Fruit fly (Drosophila melanogaster) whole organism, embryonic: Measurements from ENCODE around the gene TbCMF46.
A peak's percentile ranks its signal among the peaks of the same experiment; 100 is the strongest.

Experiments
- Adf1 ChIP-seq: fragments of 200-800 bp; sonication (Bioruptor generic); IDR thresholded peaks from 2 replicates; pipeline ENCODE4 v1.3.6; 2022; ENCODE audit warnings: missing biosample characterization, missing genetic modification characterization
- Bgb ChIP-seq: fragments of 200-800 bp; sonication (Bioruptor generic); IDR thresholded peaks from 2 replicates; pipeline ENCODE4 v1.3.6; 2022; ENCODE audit warnings: missing biosample characterization, missing genetic modification characterization; ENCODE audit not compliant: partially characterized antibody
- CG10543 ChIP-seq: fragments of 200-800 bp; sonication (Bioruptor generic); optimal IDR thresholded peaks from 3 replicates; lab custom pipeline; 2017; ENCODE audit warnings: missing biosample characterization, mild to moderate bottlenecking, missing genetic modification characterization, moderate library complexity
- CG11560 ChIP-seq: fragments of 200-800 bp; sonication (Bioruptor generic); IDR thresholded peaks from 3 replicates; pipeline ENCODE4 v1.3.6; 2022; ENCODE audit warnings: missing biosample characterization, missing genetic modification characterization
- CG11695 ChIP-seq: fragments of 200-800 bp; sonication (Bioruptor generic); IDR thresholded peaks from 3 replicates; pipeline ENCODE4 v1.3.6; 2022; ENCODE audit warnings: missing biosample characterization, missing genetic modification characterization
- CG12659 ChIP-seq: fragments of 200-800 bp; sonication (Bioruptor generic); optimal IDR thresholded peaks from 3 replicates; lab custom pipeline; 2017; ENCODE audit warnings: mild to moderate bottlenecking, missing biosample characterization, missing genetic modification reagents, missing genetic modification characterization
- CG13775 ChIP-seq: fragments of 200-800 bp; sonication (Bioruptor generic); optimal IDR thresholded peaks from 3 replicates; lab custom pipeline; 2017; ENCODE audit warnings: missing biosample characterization, mild to moderate bottlenecking, missing genetic modification characterization
- CG14860 ChIP-seq: fragments of 200-800 bp; sonication (Bioruptor generic); IDR thresholded peaks from 3 replicates; pipeline ENCODE4 v1.3.6; 2022; ENCODE audit warnings: missing biosample characterization, missing genetic modification characterization; ENCODE audit not compliant: partially characterized antibody
- CG1647 ChIP-seq: fragments of 200-800 bp; sonication (Bioruptor generic); optimal IDR thresholded peaks from 3 replicates; lab custom pipeline; 2016; ENCODE audit warnings: missing biosample characterization, missing genetic modification characterization
- CG17186 ChIP-seq: fragments of 200-800 bp; sonication (Bioruptor generic); optimal IDR thresholded peaks from 3 replicates; lab custom pipeline; 2017; ENCODE audit warnings: missing biosample characterization, missing genetic modification reagents, missing genetic modification characterization
- CG4328 ChIP-seq: fragments of 200-800 bp; sonication (Bioruptor generic); optimal IDR thresholded peaks from 3 replicates; lab custom pipeline; 2017; ENCODE audit warnings: missing biosample characterization, missing genetic modification reagents, missing genetic modification characterization
- CG6854 ChIP-seq: fragments of 200-800 bp; sonication (Bioruptor generic); optimal IDR thresholded peaks from 3 replicates; lab custom pipeline; 2017; ENCODE audit warnings: missing biosample characterization, mild to moderate bottlenecking, missing genetic modification characterization
- D19B ChIP-seq: fragments of 200-800 bp; sonication (Bioruptor generic); optimal IDR thresholded peaks from 2 replicates; lab custom pipeline; 2017; ENCODE audit warnings: missing biosample characterization, mild to moderate bottlenecking, missing genetic modification characterization
- Deaf1 ChIP-seq: fragments of 200-800 bp; optimal IDR thresholded peaks from 3 replicates; lab custom pipeline; 2019; ENCODE audit warnings: missing biosample characterization, mild to moderate bottlenecking, missing genetic modification characterization, moderate library complexity
- Dip3 ChIP-seq: fragments of 200-800 bp; sonication (Bioruptor generic); optimal IDR thresholded peaks from 3 replicates; lab custom pipeline; 2016; ENCODE audit warnings: missing biosample characterization, missing genetic modification characterization
- E2f2 ChIP-seq: fragments of 200-800 bp; sonication (Bioruptor generic); IDR thresholded peaks from 2 replicates; pipeline ENCODE4 v1.3.6; 2022; ENCODE audit warnings: missing biosample characterization, missing genetic modification characterization
- Ets65A ChIP-seq: fragments of 200-800 bp; sonication (Bioruptor generic); peaks from one replicate; lab custom pipeline; 2016; ENCODE audit warnings: missing biosample characterization, missing genetic modification characterization
- Ets97D ChIP-seq: fragments of 200-800 bp; sonication (Bioruptor generic); optimal IDR thresholded peaks from 3 replicates; lab custom pipeline; 2016; ENCODE audit warnings: missing biosample characterization, missing genetic modification characterization
- Fer1 ChIP-seq: fragments of 200-800 bp; sonication (Bioruptor generic); optimal IDR thresholded peaks from 2 replicates; lab custom pipeline; 2017; ENCODE audit warnings: missing biosample characterization, mild to moderate bottlenecking, missing genetic modification characterization
- H2.0 ChIP-seq: fragments of 200-800 bp; sonication (Bioruptor generic); IDR thresholded peaks from 2 replicates; pipeline ENCODE4 v1.3.6; 2022; ENCODE audit warnings: missing biosample characterization, missing genetic modification characterization
- Hand ChIP-seq: fragments of 200-800 bp; sonication (Bioruptor generic); optimal IDR thresholded peaks from 2 replicates; lab custom pipeline; 2017; ENCODE audit warnings: mild to moderate bottlenecking, missing biosample characterization, missing genetic modification reagents, missing genetic modification characterization
- NC2α ChIP-seq: fragments of 200-800 bp; sonication (Bioruptor generic); optimal IDR thresholded peaks from 2 replicates; lab custom pipeline; 2016; ENCODE audit warnings: missing biosample characterization, missing genetic modification characterization
- Trl ChIP-seq, 3 experiments: fragments of >200 bp in 2 of 3; fragments of 200-800 bp in 1 of 3; sonication (Bioruptor generic) in 1 of 3; optimal IDR thresholded peaks; 2 replicates in 1 of 3; 3 replicates in 2 of 3; lab custom pipeline; 2016 to 2017; ENCODE audit warnings: missing biosample characterization in 1 of 3, missing genetic modification characterization in 1 of 3
- abd-A ChIP-seq: fragments of 200-800 bp; sonication (Bioruptor generic); optimal IDR thresholded peaks from 3 replicates; lab custom pipeline; 2019; ENCODE audit warnings: missing biosample characterization, mild to moderate bottlenecking, missing genetic modification characterization, moderate library complexity
- cg ChIP-seq: fragments of 200-800 bp; sonication (Bioruptor generic); optimal IDR thresholded peaks from 3 replicates; lab custom pipeline; 2019; ENCODE audit warnings: missing biosample characterization, mild to moderate bottlenecking, missing genetic modification characterization, moderate library complexity
- chinmo ChIP-seq: fragments of 200-800 bp; sonication (Bioruptor generic); IDR thresholded peaks from 4 replicates; pipeline ENCODE4 v1.3.6; 2022; ENCODE audit warnings: missing biosample characterization, missing genetic modification characterization; ENCODE audit not compliant: partially characterized antibody
- chm ChIP-seq: fragments of 200-800 bp; sonication (Bioruptor generic); IDR thresholded peaks from 2 replicates; pipeline ENCODE4 v1.3.6; 2022; ENCODE audit warnings: missing biosample characterization, missing genetic modification characterization
- dati ChIP-seq: fragments of 200-800 bp; sonication (Bioruptor generic); IDR thresholded peaks from 2 replicates; pipeline ENCODE4 v1.3.6; 2022; ENCODE audit warnings: missing biosample characterization, missing genetic modification characterization
- exex ChIP-seq: fragments of 200-800 bp; sonication (Bioruptor generic); optimal IDR thresholded peaks from 4 replicates; lab custom pipeline; 2018; ENCODE audit warnings: missing biosample characterization, mild to moderate bottlenecking, missing genetic modification characterization, moderate library complexity
- fru ChIP-seq: fragments of >200 bp; optimal IDR thresholded peaks from 2 replicates; lab custom pipeline; 2017
- hb ChIP-seq: fragments of 200-800 bp; sonication (Bioruptor generic); IDR thresholded peaks from 3 replicates; pipeline ENCODE4 v1.3.6; 2022; ENCODE audit warnings: missing biosample characterization, missing genetic modification characterization; ENCODE audit not compliant: partially characterized antibody
- insv ChIP-seq, 2 experiments: fragments of 200-800 bp; sonication (Bioruptor generic); optimal IDR thresholded peaks; 3 replicates each; lab custom pipeline; 2016 to 2018; ENCODE audit warnings: missing biosample characterization in 2 of 2, missing genetic modification characterization in 2 of 2
- knrl ChIP-seq: fragments of 200-800 bp; sonication (Bioruptor generic); IDR thresholded peaks from 3 replicates; pipeline ENCODE4 v1.3.6; 2022; ENCODE audit warnings: missing biosample characterization, missing genetic modification characterization; ENCODE audit not compliant: partially characterized antibody
- lilli ChIP-seq: fragments of 200-800 bp; sonication (Bioruptor generic); optimal IDR thresholded peaks from 3 replicates; lab custom pipeline; 2016; ENCODE audit warnings: missing biosample characterization, missing genetic modification characterization
- mirr ChIP-seq: fragments of 200-800 bp; sonication (Bioruptor generic); optimal IDR thresholded peaks from 3 replicates; lab custom pipeline; 2018; ENCODE audit warnings: missing biosample characterization, mild to moderate bottlenecking, missing genetic modification characterization
- nerfin-1 ChIP-seq: fragments of 200-800 bp; sonication (Bioruptor generic); optimal IDR thresholded peaks from 3 replicates; lab custom pipeline; 2019; ENCODE audit warnings: missing biosample characterization, mild to moderate bottlenecking, missing genetic modification characterization, moderate library complexity
- pan ChIP-seq, 4 experiments: fragments of >200 bp in 3 of 4; fragments of 200-800 bp in 1 of 4; sonication (Bioruptor generic) in 1 of 4; optimal IDR thresholded peaks in 3 of 4; IDR thresholded peaks in 1 of 4; 2 replicates each; pipeline versions ENCODE4 v1.3.6 to Lab custom; 2017 to 2022; ENCODE audit warnings: missing biosample characterization in 2 of 4, missing genetic modification characterization in 2 of 4, mixed read lengths in 1 of 4
- ranshi ChIP-seq: fragments of 200-800 bp; sonication (Bioruptor generic); IDR thresholded peaks from 2 replicates; pipeline ENCODE4 v1.3.6; 2022; ENCODE audit warnings: missing biosample characterization, missing genetic modification characterization
- rib ChIP-seq: fragments of 200-800 bp; sonication (Bioruptor generic); IDR thresholded peaks from 2 replicates; pipeline ENCODE4 v1.3.6; 2022; ENCODE audit warnings: missing biosample characterization, missing genetic modification characterization
- scrt ChIP-seq: fragments of 200-800 bp; sonication (Bioruptor generic); optimal IDR thresholded peaks from 2 replicates; lab custom pipeline; 2018; ENCODE audit warnings: missing biosample characterization, mild to moderate bottlenecking, missing genetic modification characterization, moderate library complexity
- slbo ChIP-seq: fragments of 200-800 bp; sonication (Bioruptor generic); IDR thresholded peaks from 2 replicates; pipeline ENCODE4 v1.3.6; 2022; ENCODE audit warnings: missing biosample characterization, missing genetic modification characterization
- sqz ChIP-seq: fragments of 200-800 bp; sonication (Bioruptor generic); optimal IDR thresholded peaks from 3 replicates; lab custom pipeline; 2018; ENCODE audit warnings: missing biosample characterization, mild to moderate bottlenecking, missing genetic modification characterization
- vnd ChIP-seq: fragments of 200-800 bp; sonication (Bioruptor generic); IDR thresholded peaks from 3 replicates; pipeline ENCODE4 v1.3.6; 2022; ENCODE audit warnings: missing biosample characterization, missing genetic modification characterization; ENCODE audit not compliant: partially characterized antibody
- wdn ChIP-seq: fragments of 200-800 bp; sonication (Bioruptor generic); IDR thresholded peaks from 2 replicates; pipeline ENCODE4 v1.3.6; 2022; ENCODE audit warnings: missing biosample characterization, missing genetic modification characterization
- z ChIP-seq: fragments of 200-800 bp; sonication (Bioruptor generic); IDR thresholded peaks from 3 replicates; pipeline ENCODE4 v1.3.6; 2022; ENCODE audit warnings: missing biosample characterization, missing genetic modification characterization
- zen2 ChIP-seq: fragments of 200-800 bp; sonication (Bioruptor generic); IDR thresholded peaks from 3 replicates; pipeline ENCODE4 v1.3.6; 2022; ENCODE audit warnings: missing biosample characterization, missing genetic modification characterization; ENCODE audit not compliant: partially characterized antibody

Gene TbCMF46

dm6 chr2L:9887856-9888269 is 36.8 kb downstream of the TbCMF46 start, which contains the start of gene Fkbp59 (continued):
- TF ChIP-seq Fer1 (GFP tag; lab: Kevin White, UChicago) = no peak
- no peak for TF ChIP-seq CG11560 (tag; lab: Robert Waterston, UW)
- TF ChIP-seq zen2 (GFP tag; lab: Robert Waterston, UW) = peak; percentile 29; the same call in 1 of the 3 replicates
- no peak for TF ChIP-seq chm
- TF ChIP-seq exex (tag; lab: Kevin White, UChicago) = no peak
- TF ChIP-seq CG6854 = no peak
- TF ChIP-seq Ets97D (GFP tag; lab: Kevin White, UChicago) = peak; percentile 23
- peak; percentile 76 for TF ChIP-seq CG17186 (GFP tag; lab: Kevin White, UChicago)
- peak; percentile 94 for TF ChIP-seq hb (GFP tag; lab: Robert Waterston, UW)
- 0 out of 2 replicates have a peak, but pooled peaks have one; percentile 47 for TF ChIP-seq rib (GFP tag; lab: Robert Waterston, UW)
- peak; percentile 54 for TF ChIP-seq E2f2
- TF ChIP-seq CG14860 = peak; percentile 90
- no peak for TF ChIP-seq NC2α (GFP tag; lab: Kevin White, UChicago)
- peak in 1 of 2 experiments; percentile 43 for TF ChIP-seq insv (GFP tag; optimal IDR thresholded peaks at IDR 0.05; lab: Kevin White, UChicago)
- TF ChIP-seq ranshi (GFP tag; lab: Robert Waterston, UW) = no peak
- peak; percentile 31; the same call in 1 of the 2 replicates for TF ChIP-seq slbo (GFP tag; lab: Robert Waterston, UW)
- TF ChIP-seq CG11695 (GFP tag; lab: Robert Waterston, UW) = no peak
- TF ChIP-seq fru (lab: Kevin White, UChicago) = no peak
- TF ChIP-seq lilli (GFP tag; lab: Kevin White, UChicago) = peak; percentile 18
- TF ChIP-seq CG13775 (GFP tag; lab: Kevin White, UChicago) = no peak
- no peak for TF ChIP-seq Hand (GFP tag; lab: Kevin White, UChicago)
- TF ChIP-seq CG12659 (GFP tag; lab: Kevin White, UChicago) = peak; percentile 37
- TF ChIP-seq CG1647 = no peak
- TF ChIP-seq vnd (GFP tag; lab: Robert Waterston, UW) = peak; percentile 88

- TF ChIP-seq z (GFP tag; lab: Robert Waterston, UW) (peak; percentile 92), Ets65A (peak; percentile 10), Bgb (GFP tag; lab: Robert Waterston, UW) (peak; percentile 57; the same call in 1 of the 2 replicates), abd-A (tag; lab: Kevin White, UChicago) (peak; percentile 34), D19B (no peak), chinmo (GFP tag; lab: Robert Waterston, UW) (0 out of 4 replicates have a peak, but pooled peaks have one; percentile 54), Deaf1 (peak; percentile 93), H2.0 (GFP tag; lab: Robert Waterston, UW) (no peak), CG4328 (GFP tag; lab: Kevin White, UChicago) (no peak), pan (optimal IDR thresholded peaks at IDR 0.05; lab: Kevin White, UChicago) (no peak), pan (GFP tag; optimal IDR thresholded peaks at IDR 0.05 in 1 of 2, IDR thresholded peaks at IDR 0.05 in 1 of 2) (peak in 1 of 2 experiments; percentile 5), Adf1 (GFP tag; lab: Robert Waterston, UW) (peak; percentile 71; the same call in 1 of the 2 replicates), Dip3 (GFP tag; lab: Kevin White, UChicago) (no peak)
- TF ChIP-seq, all 482 proteins: peak for 8
These were observed 38.6 kb downstream of the TbCMF46 start, which contains the start of gene nAChRalpha6 for dm6 chr2L:9886086-9886485. Gene nAChRalpha6, minus strand, starts transcription at chr2L:9886250.

- TF ChIP-seq nerfin-1 (tag; lab: Kevin White, UChicago) = peak; percentile 74
- peak; percentile 60 for TF ChIP-seq cg
- peak; percentile 31 for TF ChIP-seq Ets65A
- peak; percentile 18 for TF ChIP-seq scrt (GFP tag; lab: Kevin White, UChicago)
- TF ChIP-seq abd-A (tag; lab: Kevin White, UChicago) = peak; percentile 86
- TF ChIP-seq dati (GFP tag; lab: Robert Waterston, UW) = 0 out of 2 replicates have a peak, but pooled peaks have one; percentile 8
- peak in 1 of 2 experiments; percentile 7 for TF ChIP-seq Trl (optimal IDR thresholded peaks at IDR 0.05; lab: Kevin White, UChicago)
- no peak for TF ChIP-seq Trl (GFP tag; optimal IDR thresholded peaks at IDR 0.05; lab: Kevin White, UChicago)
- peak; percentile 5 for TF ChIP-seq sqz
- TF ChIP-seq mirr (GFP tag; lab: Kevin White, UChicago) = peak; percentile 58
- peak; percentile 26 for TF ChIP-seq CG10543
- TF ChIP-seq wdn (GFP tag; lab: Robert Waterston, UW) = no peak
- TF ChIP-seq knrl (GFP tag; lab: Robert Waterston, UW) = 0 out of 3 replicates have a peak, but pooled peaks have one; percentile 11
- peak; percentile 68 for TF ChIP-seq Deaf1
These were observed 42.2 kb downstream of the TbCMF46 start for dm6 chr2L:9882393-9882971.
